Fruit fly (Drosophila melanogaster) whole organism, embryonic: ENCODE results near the gene kek6.

ENCODE experiments used
- Ada2b ChIP-seq: fragments of 200-800 bp; sonication (Bioruptor generic); IDR thresholded peaks from 2 replicates; pipeline ENCODE4 v1.3.6; 2022; ENCODE audit warnings: missing biosample characterization, missing genetic modification characterization
- Asciz ChIP-seq: fragments of 200-800 bp; sonication (Bioruptor generic); optimal IDR thresholded peaks from 2 replicates; lab custom pipeline; 2017; ENCODE audit warnings: missing biosample characterization, mild to moderate bottlenecking, missing genetic modification characterization, missing genetic modification reagents
- Bteb2 ChIP-seq: fragments of 200-800 bp; sonication (Bioruptor generic); optimal IDR thresholded peaks from 2 replicates; lab custom pipeline; 2016; ENCODE audit warnings: missing biosample characterization, missing genetic modification characterization
- CG10654 ChIP-seq: fragments of 200-800 bp; sonication (Bioruptor generic); optimal IDR thresholded peaks from 2 replicates; lab custom pipeline; 2016; ENCODE audit warnings: missing biosample characterization, missing genetic modification characterization
- CG11093 ChIP-seq: fragments of 200-800 bp; sonication (Bioruptor generic); IDR thresholded peaks from 3 replicates; pipeline ENCODE4 v1.3.6; 2022; ENCODE audit warnings: missing biosample characterization, missing genetic modification characterization
- CG11723 ChIP-seq: fragments of 200-800 bp; sonication (Bioruptor generic); optimal IDR thresholded peaks from 2 replicates; lab custom pipeline; 2017; ENCODE audit warnings: missing biosample characterization, mild to moderate bottlenecking, missing genetic modification characterization
- CG1233 ChIP-seq: fragments of 200-800 bp; sonication (Bioruptor generic); optimal IDR thresholded peaks from 4 replicates; lab custom pipeline; 2018; ENCODE audit warnings: missing biosample characterization, mild to moderate bottlenecking, missing genetic modification characterization
- CG12769 ChIP-seq: fragments of 200-800 bp; sonication (Bioruptor generic); optimal IDR thresholded peaks from 2 replicates; lab custom pipeline; 2019; ENCODE audit warnings: missing biosample characterization, mild to moderate bottlenecking, missing genetic modification characterization, moderate library complexity
- CG1529 ChIP-seq: fragments of 200-800 bp; sonication (Bioruptor generic); optimal IDR thresholded peaks from 3 replicates; lab custom pipeline; 2018; ENCODE audit warnings: missing biosample characterization, missing genetic modification characterization
- CG16863 ChIP-seq: fragments of 200-800 bp; sonication (Bioruptor generic); optimal IDR thresholded peaks from 3 replicates; lab custom pipeline; 2016; ENCODE audit warnings: missing biosample characterization, missing genetic modification characterization
- CG17186 ChIP-seq: fragments of 200-800 bp; sonication (Bioruptor generic); optimal IDR thresholded peaks from 3 replicates; lab custom pipeline; 2017; ENCODE audit warnings: missing biosample characterization, missing genetic modification reagents, missing genetic modification characterization
- CG18262 ChIP-seq: fragments of 200-800 bp; optimal IDR thresholded peaks from 3 replicates; lab custom pipeline; 2019; ENCODE audit warnings: missing biosample characterization, mild to moderate bottlenecking, missing genetic modification characterization, moderate library complexity
- CG18476 ChIP-seq: fragments of 200-800 bp; sonication (Bioruptor generic); optimal IDR thresholded peaks from 2 replicates; lab custom pipeline; 2016; ENCODE audit warnings: missing biosample characterization, mild to moderate bottlenecking, missing genetic modification characterization
- CG2712 ChIP-seq: fragments of 200-800 bp; optimal IDR thresholded peaks from 3 replicates; lab custom pipeline; 2019; ENCODE audit warnings: missing biosample characterization, mild to moderate bottlenecking, missing genetic modification characterization, moderate library complexity
- CG33557 ChIP-seq: fragments of 200-800 bp; sonication (Bioruptor generic); optimal IDR thresholded peaks from 2 replicates; lab custom pipeline; 2019; ENCODE audit warnings: missing biosample characterization, mild to moderate bottlenecking, missing genetic modification characterization, moderate library complexity
- CG42726 ChIP-seq: fragments of 200-800 bp; sonication (Bioruptor generic); IDR thresholded peaks from 2 replicates; pipeline ENCODE4 v1.3.6; 2022; ENCODE audit warnings: missing biosample characterization, missing genetic modification characterization; ENCODE audit not compliant: partially characterized antibody
- CG4617 ChIP-seq: fragments of 200-800 bp; sonication (Bioruptor generic); optimal IDR thresholded peaks from 3 replicates; lab custom pipeline; 2016; ENCODE audit warnings: missing biosample characterization, missing genetic modification characterization, borderline replicate concordance
- CG6175 ChIP-seq: fragments of 200-800 bp; sonication (Bioruptor generic); IDR thresholded peaks from 3 replicates; pipeline ENCODE4 v1.3.6; 2022; ENCODE audit warnings: missing biosample characterization, missing genetic modification characterization
- CG6791 ChIP-seq: fragments of 200-800 bp; sonication (Bioruptor generic); IDR thresholded peaks from 3 replicates; pipeline ENCODE4 v1.3.6; 2022; ENCODE audit warnings: missing biosample characterization, missing genetic modification characterization; ENCODE audit not compliant: partially characterized antibody
- CG6813 ChIP-seq: fragments of 200-800 bp; sonication (Bioruptor generic); optimal IDR thresholded peaks from 2 replicates; lab custom pipeline; 2017; ENCODE audit warnings: missing biosample characterization, missing genetic modification characterization, mild to moderate bottlenecking, moderate library complexity, missing genetic modification reagents
- CG6854 ChIP-seq: fragments of 200-800 bp; sonication (Bioruptor generic); optimal IDR thresholded peaks from 3 replicates; lab custom pipeline; 2017; ENCODE audit warnings: missing biosample characterization, mild to moderate bottlenecking, missing genetic modification characterization
- CG7786 ChIP-seq: fragments of 200-800 bp; sonication (Bioruptor generic); optimal IDR thresholded peaks from 2 replicates; lab custom pipeline; 2016; ENCODE audit warnings: missing biosample characterization, missing genetic modification characterization
- CG7928 ChIP-seq: fragments of 200-800 bp; sonication (Bioruptor generic); optimal IDR thresholded peaks from 2 replicates; lab custom pipeline; 2017; ENCODE audit warnings: missing biosample characterization, mild to moderate bottlenecking, missing genetic modification characterization
- CG8478 ChIP-seq: fragments of >200 bp; optimal IDR thresholded peaks from 2 replicates; lab custom pipeline; 2018
- CG8944 ChIP-seq: fragments of 200-800 bp; sonication (Bioruptor generic); optimal IDR thresholded peaks from 3 replicates; lab custom pipeline; 2016; ENCODE audit warnings: missing biosample characterization, missing genetic modification characterization
- CG9797 ChIP-seq: fragments of 200-800 bp; sonication (Bioruptor generic); optimal IDR thresholded peaks from 3 replicates; lab custom pipeline; 2018; ENCODE audit warnings: missing biosample characterization, mild to moderate bottlenecking, missing genetic modification characterization
- CG9932 ChIP-seq: fragments of 200-800 bp; sonication (Bioruptor generic); IDR thresholded peaks from 2 replicates; pipeline ENCODE4 v1.3.6; 2022; ENCODE audit warnings: missing biosample characterization, missing genetic modification characterization
- HmgZ ChIP-seq: fragments of 200-800 bp; sonication (Bioruptor generic); optimal IDR thresholded peaks from 2 replicates; lab custom pipeline; 2018; ENCODE audit warnings: missing biosample characterization, mild to moderate bottlenecking, missing genetic modification characterization
- Sin3A ChIP-seq: fragments of >200 bp; optimal IDR thresholded peaks from 2 replicates; lab custom pipeline; 2018
- Sry-β ChIP-seq: fragments of 200-800 bp; sonication (Bioruptor generic); optimal IDR thresholded peaks from 2 replicates; lab custom pipeline; 2018; ENCODE audit warnings: missing biosample characterization, mild to moderate bottlenecking, missing genetic modification characterization, moderate library complexity
- Xbp1 ChIP-seq: fragments of 200-800 bp; sonication (Bioruptor generic); optimal IDR thresholded peaks from 3 replicates; lab custom pipeline; 2016; ENCODE audit warnings: missing biosample characterization, mild to moderate bottlenecking, missing genetic modification characterization
- chif ChIP-seq, 2 experiments: fragments of 200-800 bp; sonication (Bioruptor generic); optimal IDR thresholded peaks; 3 replicates each; lab custom pipeline; 2016; ENCODE audit warnings: missing biosample characterization in 2 of 2, missing genetic modification characterization in 2 of 2
- chinmo ChIP-seq: fragments of 200-800 bp; sonication (Bioruptor generic); IDR thresholded peaks from 4 replicates; pipeline ENCODE4 v1.3.6; 2022; ENCODE audit warnings: missing biosample characterization, missing genetic modification characterization; ENCODE audit not compliant: partially characterized antibody
- corto ChIP-seq: fragments of 200-800 bp; sonication (Bioruptor generic); optimal IDR thresholded peaks from 2 replicates; lab custom pipeline; 2016; ENCODE audit warnings: missing biosample characterization, mild to moderate bottlenecking, missing genetic modification characterization, moderate library complexity
- gce ChIP-seq: fragments of 200-800 bp; sonication (Bioruptor generic); IDR thresholded peaks from 3 replicates; pipeline ENCODE4 v1.3.6; 2022; ENCODE audit warnings: missing biosample characterization, missing genetic modification characterization
- gro ChIP-seq: fragments of 200-800 bp; sonication (Bioruptor generic); optimal IDR thresholded peaks from 2 replicates; lab custom pipeline; 2016; ENCODE audit warnings: missing biosample characterization, missing genetic modification characterization
- her ChIP-seq: fragments of 200-800 bp; sonication (Bioruptor generic); optimal IDR thresholded peaks from 2 replicates; lab custom pipeline; 2016; ENCODE audit warnings: missing biosample characterization, missing genetic modification characterization
- hkb ChIP-seq, 2 experiments: fragments of 200-800 bp in 1 of 2; fragments of >200 bp in 1 of 2; sonication (Bioruptor generic) in 1 of 2; IDR thresholded peaks in 1 of 2; optimal IDR thresholded peaks in 1 of 2; 2 replicates each; pipeline versions ENCODE4 v1.3.6 to Lab custom; 2017 to 2022; ENCODE audit warnings: missing biosample characterization in 1 of 2, missing genetic modification characterization in 1 of 2
- kah ChIP-seq: fragments of 200-800 bp; sonication (Bioruptor generic); optimal IDR thresholded peaks from 2 replicates; lab custom pipeline; 2018; ENCODE audit warnings: missing biosample characterization, mild to moderate bottlenecking, missing genetic modification characterization
- ken ChIP-seq: fragments of 200-800 bp; sonication (Bioruptor generic); IDR thresholded peaks from 3 replicates; pipeline ENCODE4 v1.3.6; 2022; ENCODE audit warnings: missing biosample characterization, missing genetic modification characterization
- lbe ChIP-seq: fragments of 200-800 bp; sonication (Bioruptor generic); optimal IDR thresholded peaks from 2 replicates; lab custom pipeline; 2016; ENCODE audit warnings: missing biosample characterization, mild to moderate bottlenecking, missing genetic modification characterization
- otp ChIP-seq: fragments of 200-800 bp; sonication (Bioruptor generic); IDR thresholded peaks from 3 replicates; pipeline ENCODE4, ENCODE4 v1.3.6; 2022; ENCODE audit warnings: missing biosample characterization, missing genetic modification characterization
- pan ChIP-seq, 4 experiments: fragments of >200 bp in 3 of 4; fragments of 200-800 bp in 1 of 4; sonication (Bioruptor generic) in 1 of 4; optimal IDR thresholded peaks in 3 of 4; IDR thresholded peaks in 1 of 4; 2 replicates each; pipeline versions ENCODE4 v1.3.6 to Lab custom; 2017 to 2022; ENCODE audit warnings: missing biosample characterization in 2 of 4, missing genetic modification characterization in 2 of 4, mixed read lengths in 1 of 4
- peb ChIP-seq: fragments of 200-800 bp; sonication (Bioruptor generic); IDR thresholded peaks from 2 replicates; pipeline ENCODE4 v1.3.6; 2022; ENCODE audit warnings: missing biosample characterization, missing genetic modification characterization
- sisA ChIP-seq: fragments of 200-800 bp; sonication (Bioruptor generic); IDR thresholded peaks from 2 replicates; pipeline ENCODE4 v1.3.6; 2022; ENCODE audit warnings: missing biosample characterization, missing genetic modification characterization
- sr ChIP-seq: fragments of 200-800 bp; sonication (Bioruptor generic); IDR thresholded peaks from 3 replicates; pipeline ENCODE4 v1.3.6; 2022; ENCODE audit warnings: missing biosample characterization, missing genetic modification characterization
- tin ChIP-seq: fragments of 200-800 bp; sonication (Bioruptor generic); optimal IDR thresholded peaks from 3 replicates; lab custom pipeline; 2016; ENCODE audit warnings: missing biosample characterization, missing genetic modification characterization
- ttk ChIP-seq: fragments of 200-800 bp; sonication (Bioruptor generic); IDR thresholded peaks from 2 replicates; pipeline ENCODE4 v2.1.2; 2022; ENCODE audit warnings: missing biosample characterization, missing genetic modification characterization
- zfh1 ChIP-seq: fragments of 200-800 bp; sonication (Bioruptor generic); IDR thresholded peaks from 3 replicates; pipeline ENCODE4 v1.3.6; 2022; ENCODE audit warnings: missing biosample characterization, missing genetic modification characterization

kek6 gene

dm6 chr3R:31686692-31687351 lies 64.9 kb downstream of the kek6 start (continued):
- TF ChIP-seq tin (GFP tag; lab: Kevin White, UChicago), result peak; percentile 92
- TF ChIP-seq CG6854 (GFP tag; lab: Kevin White, UChicago), result peak; percentile 24
- TF ChIP-seq CG11723 (GFP tag; lab: Kevin White, UChicago), result peak; percentile 89
- TF ChIP-seq CG42726 (GFP tag; lab: Robert Waterston, UW), result no peak
- peak; percentile 76 for TF ChIP-seq lbe (GFP tag; lab: Kevin White, UChicago)
- peak; percentile 95 for TF ChIP-seq CG18262 (tag; lab: Kevin White, UChicago)
- peak; percentile 80 to 95 for TF ChIP-seq chif (GFP tag; optimal IDR thresholded peaks at IDR 0.05; lab: Kevin White, UChicago)
- peak; percentile 91 for TF ChIP-seq ttk (GFP tag; lab: Robert Waterston, UW)
- TF ChIP-seq CG2712 (tag; lab: Kevin White, UChicago), result peak; percentile 95
- TF ChIP-seq CG8944 (GFP tag; lab: Kevin White, UChicago), result peak; percentile 83
- TF ChIP-seq CG17186, result peak; percentile 70
- peak; percentile 87 for TF ChIP-seq Asciz (GFP tag; lab: Kevin White, UChicago)
- peak; percentile 72; the same call in 1 of the 3 replicates for TF ChIP-seq gce
- TF ChIP-seq CG9932, result no peak
- peak; percentile 98 for TF ChIP-seq CG33557 (GFP tag; lab: Kevin White, UChicago)
- TF ChIP-seq CG1233 (GFP tag; lab: Kevin White, UChicago), result peak; percentile 81
- no peak for TF ChIP-seq CG6791 (GFP tag; lab: Robert Waterston, UW)
- TF ChIP-seq sr, result no peak
- TF ChIP-seq CG16863 (GFP tag; lab: Kevin White, UChicago), result peak; percentile 91
- TF ChIP-seq gro, result no peak
- TF ChIP-seq chinmo, result no peak
- no peak for TF ChIP-seq hkb (optimal IDR thresholded peaks at IDR 0.05; lab: Kevin White, UChicago)
- TF ChIP-seq hkb (GFP tag; IDR thresholded peaks at IDR 0.05; lab: Robert Waterston, UW), result peak; percentile 78
- peak; percentile 32 for TF ChIP-seq her (GFP tag; lab: Kevin White, UChicago)
- TF ChIP-seq CG7786 (GFP tag; lab: Kevin White, UChicago), result peak; percentile 72
- peak; percentile 49; the same call in 1 of the 2 replicates for TF ChIP-seq Ada2b
- TF ChIP-seq CG9797, result peak; percentile 29
- no peak for TF ChIP-seq CG6175
- peak; percentile 61 for TF ChIP-seq Bteb2
- peak; percentile 92 for TF ChIP-seq ken (GFP tag; lab: Robert Waterston, UW)
- no peak for TF ChIP-seq CG7928 (GFP tag; lab: Kevin White, UChicago)
- peak; percentile 90 for TF ChIP-seq otp (GFP tag; lab: Robert Waterston, UW)
- peak; percentile 56 for TF ChIP-seq Sry-β
- TF ChIP-seq corto (GFP tag; lab: Kevin White, UChicago), result no peak
- peak; percentile 95 for TF ChIP-seq zfh1 (GFP tag; lab: Robert Waterston, UW)
- TF ChIP-seq kah (GFP tag; lab: Kevin White, UChicago), result peak; percentile 77
- peak; percentile 71 for TF ChIP-seq CG6813 (GFP tag; lab: Kevin White, UChicago)
- TF ChIP-seq CG10654, result peak; percentile 80
- no peak for TF ChIP-seq pan (optimal IDR thresholded peaks at IDR 0.05; lab: Kevin White, UChicago)
- peak in 1 of 2 experiments; percentile 18 for TF ChIP-seq pan (GFP tag; optimal IDR thresholded peaks at IDR 0.05 in 1 of 2, IDR thresholded peaks at IDR 0.05 in 1 of 2)
- peak; percentile 90 for TF ChIP-seq Xbp1
- peak; percentile 66 for TF ChIP-seq HmgZ (tag; lab: Kevin White, UChicago)
- TF ChIP-seq CG8478 (lab: Kevin White, UChicago), result no peak
- peak; percentile 83 for TF ChIP-seq peb (GFP tag; lab: Robert Waterston, UW)
- peak; percentile 78 for TF ChIP-seq CG18476 (GFP tag; lab: Kevin White, UChicago)
- TF ChIP-seq CG12769 (tag; lab: Kevin White, UChicago), result peak; percentile 64
- TF ChIP-seq CG1529 (GFP tag; lab: Kevin White, UChicago), result peak; percentile 91
- peak; percentile 78 for TF ChIP-seq CG11093 (GFP tag; lab: Robert Waterston, UW)
- TF ChIP-seq sisA (GFP tag; lab: Robert Waterston, UW), result peak; percentile 87
- no peak for TF ChIP-seq Sin3A (lab: Kevin White, UChicago)
- TF ChIP-seq CG4617 (GFP tag; lab: Kevin White, UChicago), result peak; percentile 73
